Worm (Caenorhabditis elegans): Measurements from ENCODE around the gene F43B10.1.

Gene F43B10.1

DNA sequence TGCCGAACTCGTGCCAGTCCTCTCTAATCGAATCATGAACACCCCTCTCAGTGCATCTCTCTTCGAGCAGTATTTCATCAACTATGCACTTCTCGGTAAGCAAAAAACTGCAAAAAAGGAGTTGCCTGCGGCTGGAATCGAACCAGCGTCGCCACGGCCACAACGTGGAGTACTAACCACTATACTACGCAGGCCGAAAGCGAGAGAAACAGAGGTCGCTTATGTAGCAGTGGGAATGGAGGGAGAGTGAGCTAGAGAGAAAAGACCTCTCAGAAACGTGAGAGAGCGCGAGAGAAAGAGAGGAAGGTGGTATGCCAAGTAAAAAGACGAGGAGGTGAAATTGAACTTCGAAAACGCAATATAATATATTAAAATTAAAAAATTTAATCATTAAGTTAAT is 27.9 kb downstream of the F43B10.1 start (continued):
- no peak for TF ChIP-seq cey-2 (tag; optimal IDR thresholded peaks at IDR 0.05; ENCODE audit: borderline replicate concordance, insufficient read depth)
- TF ChIP-seq F37D6.2 (tag; optimal IDR thresholded peaks at IDR 0.05): peak; percentile 74
- TF ChIP-seq lin-39 (tag; optimal IDR thresholded peaks at IDR 0.05): no peak
- no peak for TF ChIP-seq nhr-25 (tag; optimal IDR thresholded peaks at IDR 0.05; ENCODE audit: borderline replicate concordance, insufficient read depth)
- peak; percentile 74 for TF ChIP-seq nhr-48 (tag; optimal IDR thresholded peaks at IDR 0.05)
- TF ChIP-seq Y5F2A.4 (GFP tag; optimal IDR thresholded peaks at IDR 0.05): peak; percentile 55
- TF ChIP-seq daf-12 (tag; optimal IDR thresholded peaks at IDR 0.05): no peak
- peak; percentile 87 for TF ChIP-seq ctbp-1 (GFP tag; IDR thresholded peaks at IDR 0.05)
- peak; percentile 51 for TF ChIP-seq lin-13 (GFP tag; optimal IDR thresholded peaks at IDR 0.05)
- TF ChIP-seq daf-16 (GFP tag; optimal IDR thresholded peaks at IDR 0.05): peak; percentile 63 to 83
- peak; percentile 80 for TF ChIP-seq daf-16 (tag; optimal IDR thresholded peaks at IDR 0.05)
- peak; percentile 80; the same call in 1 of the 2 replicates for TF ChIP-seq Y105C5A.15 (GFP tag; IDR thresholded peaks at IDR 0.05)
- TF ChIP-seq dmd-9 (GFP tag; IDR thresholded peaks at IDR 0.05): peak; percentile 79
- peak; percentile 72 for TF ChIP-seq fkh-10 (GFP tag; optimal IDR thresholded peaks at IDR 0.05)
- TF ChIP-seq dmd-6 (GFP tag; IDR thresholded peaks at IDR 0.05): peak; percentile 79
- peak in 1 of 2 experiments; percentile 75 for TF ChIP-seq hif-1 (tag; optimal IDR thresholded peaks at IDR 0.05)
- peak; percentile 76 for TF ChIP-seq sdz-12 (GFP tag; optimal IDR thresholded peaks at IDR 0.05)
- TF ChIP-seq arid-1 (GFP tag; conservative IDR thresholded peaks at IDR 0.05): peak; percentile 73
- TF ChIP-seq egl-27 (tag; optimal IDR thresholded peaks at IDR 0.05): no peak
- TF ChIP-seq tra-1 (GFP tag; IDR thresholded peaks at IDR 0.05): peak; percentile 88
- peak; percentile 97 for TF ChIP-seq egl-43 (GFP tag; IDR thresholded peaks at IDR 0.05)
- TF ChIP-seq madf-9 (GFP tag; conservative IDR thresholded peaks at IDR 0.05): peak; percentile 82
- peak; percentile 81 for TF ChIP-seq lin-38 (GFP tag; IDR thresholded peaks at IDR 0.05)
- peak; percentile 83; the same call in 1 of the 2 replicates for TF ChIP-seq Y75B8A.6 (GFP tag; IDR thresholded peaks at IDR 0.05)
- TF ChIP-seq nhr-41 (GFP tag; IDR thresholded peaks at IDR 0.05): peak; percentile 75; the same call in 1 of the 2 replicates
- no peak for TF ChIP-seq nhr-237 (tag; optimal IDR thresholded peaks at IDR 0.05)
- no peak for TF ChIP-seq zip-11 (GFP tag; IDR thresholded peaks at IDR 0.05)
- TF ChIP-seq F44E2.7 (GFP tag; IDR thresholded peaks at IDR 0.05): no peak
- TF ChIP-seq R02D3.7 (tag; optimal IDR thresholded peaks at IDR 0.05): no peak
- TF ChIP-seq vab-7 (GFP tag; IDR thresholded peaks at IDR 0.05): peak; percentile 84
- TF ChIP-seq nhr-102 (tag; optimal IDR thresholded peaks at IDR 0.05): peak; percentile 82
- TF ChIP-seq nhr-10 (tag; optimal IDR thresholded peaks at IDR 0.05): peak; percentile 14
- TF ChIP-seq Y48G9A.11 (GFP tag; IDR thresholded peaks at IDR 0.05): peak; percentile 64
- peak; percentile 67 for TF ChIP-seq mxl-2 (GFP tag; conservative IDR thresholded peaks at IDR 0.05)
- TF ChIP-seq unc-39 (tag; optimal IDR thresholded peaks at IDR 0.05): no peak
- no peak for TF ChIP-seq tag-97 (GFP tag; IDR thresholded peaks at IDR 0.05)
- peak; percentile 79 for TF ChIP-seq hlh-30 (tag; optimal IDR thresholded peaks at IDR 0.05; ENCODE audit: insufficient read depth)
- TF ChIP-seq ZK546.5 (tag; optimal IDR thresholded peaks at IDR 0.05): no peak

DNA sequence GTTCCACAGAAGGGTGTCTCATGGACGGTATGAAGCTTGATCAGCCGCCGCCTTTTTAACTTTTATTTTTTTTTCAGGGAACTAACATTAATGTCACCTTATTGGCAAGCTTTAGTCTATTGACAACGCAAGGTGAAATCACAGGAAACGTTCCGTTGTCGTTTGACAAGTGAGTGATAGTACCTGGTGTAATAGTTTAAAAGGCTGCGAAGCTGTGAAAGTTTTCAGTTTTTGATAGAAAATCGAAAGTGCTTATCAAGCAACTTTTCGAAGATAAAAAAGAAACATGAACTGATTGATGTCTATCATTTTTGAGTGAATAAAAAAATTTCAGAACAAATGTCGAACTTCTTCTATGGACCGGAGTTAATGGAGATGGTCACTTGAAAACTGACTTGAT is 28.5 kb downstream of the F43B10.1 start:
- TF ChIP-seq dve-1 (tag; optimal IDR thresholded peaks at IDR 0.05; ENCODE audit: insufficient read depth) (peak; percentile 30), dmd-6 (GFP tag; IDR thresholded peaks at IDR 0.05) (peak; percentile 53; the same call in 1 of the 2 replicates), aly-2 (tag; optimal IDR thresholded peaks at IDR 0.05) (no peak), pqm-1 (tag; optimal IDR thresholded peaks at IDR 0.05) (peak; percentile 8), hlh-11 (tag; optimal IDR thresholded peaks at IDR 0.05) (peak; percentile 11), nhr-77 (tag; optimal IDR thresholded peaks at IDR 0.05) (no peak)

Data from whole organism, L4 larva.